Worm (Caenorhabditis elegans) whole organism, L4 larva: ENCODE data around the gene C35A5.10.

Source experiments
- Y48G9A.11 ChIP-seq: fragments of 200-800 bp; sonication (Bioruptor generic); IDR thresholded peaks from 2 replicates; pipeline ENCODE4 v1.3.6; 2022; ENCODE audit warnings: missing genetic modification reagents, missing genetic modification characterization, missing compliant biosample characterization
- aly-2 ChIP-seq: sonication (generic microtip); optimal IDR thresholded peaks from 2 replicates; lab custom pipeline; 2018; ENCODE audit warnings: missing biosample characterization, missing genetic modification characterization
- daf-12 ChIP-seq: fragments of 150-350 bp; optimal IDR thresholded peaks from 2 replicates; lab custom pipeline; 2014; ENCODE audit warnings: missing biosample characterization, missing genetic modification reagents, missing genetic modification characterization
- fkh-10 ChIP-seq: fragments of 150-350 bp; optimal IDR thresholded peaks from 2 replicates; lab custom pipeline; 2014; ENCODE audit warnings: missing biosample characterization, missing genetic modification reagents, missing genetic modification characterization
- lsy-2 ChIP-seq, 2 experiments: fragments of 150-350 bp in 1 of 2; sonication (generic microtip) in 1 of 2; optimal IDR thresholded peaks; 2 replicates each; lab custom pipeline; 2014 to 2017; ENCODE audit warnings: missing biosample characterization in 2 of 2, missing genetic modification characterization in 2 of 2
- nhr-11 ChIP-seq: fragments of 150-350 bp; optimal IDR thresholded peaks from 2 replicates; lab custom pipeline; 2014; ENCODE audit warnings: missing biosample characterization, missing genetic modification characterization
- tag-97 ChIP-seq: fragments of 200-800 bp; sonication (Bioruptor generic); IDR thresholded peaks from 2 replicates; pipeline ENCODE4 v1.3.6; 2022; ENCODE audit warnings: missing genetic modification characterization, missing compliant biosample characterization
- unc-130 ChIP-seq: sonication (generic microtip); optimal IDR thresholded peaks from 2 replicates; lab custom pipeline; 2016; ENCODE audit warnings: missing genetic modification reagents, missing genetic modification characterization, missing compliant biosample characterization
- unc-39 ChIP-seq: sonication (generic microtip); optimal IDR thresholded peaks from 2 replicates; lab custom pipeline; 2017; ENCODE audit warnings: missing biosample characterization, missing genetic modification characterization
- ztf-11 ChIP-seq: fragments of 150-350 bp; optimal IDR thresholded peaks from 2 replicates; lab custom pipeline; 2014; ENCODE audit warnings: missing biosample characterization, missing genetic modification characterization

- TF ChIP-seq lsy-2 (tag; optimal IDR thresholded peaks at IDR 0.05; lab: Kevin White, UChicago), result no peak
- no peak for TF ChIP-seq aly-2 (tag; lab: Kevin White, UChicago)
- no peak for TF ChIP-seq tag-97 (GFP tag; lab: Robert Waterston, UW)
- TF ChIP-seq nhr-11 (tag; lab: Kevin White, UChicago), result no peak
- no peak for TF ChIP-seq ztf-11 (tag; lab: Kevin White, UChicago)
- TF ChIP-seq unc-130 (GFP tag; lab: Kevin White, UChicago), result no peak
- no peak for TF ChIP-seq unc-39 (tag; lab: Kevin White, UChicago)
- no peak for TF ChIP-seq fkh-10 (GFP tag; lab: Kevin White, UChicago)
- no peak for TF ChIP-seq daf-12
- TF ChIP-seq Y48G9A.11, result no peak
These were observed 982 bp upstream of the C35A5.10 start, which contains the start of gene C35A5.11 for ce11 chrV:10503011-10503410.
